Worm (Caenorhabditis elegans) whole organism, L2 larva: ENCODE results near the gene fat-7.

ENCODE experiments used
- C34F6.9 ChIP-seq: fragments of 150-350 bp; optimal IDR thresholded peaks from 2 replicates; lab custom pipeline; 2014; ENCODE audit warnings: missing biosample characterization, missing genetic modification characterization
- F13H6.1 ChIP-seq: sonication (generic microtip); optimal IDR thresholded peaks from 2 replicates; lab custom pipeline; 2016; ENCODE audit warnings: missing genetic modification characterization, missing compliant biosample characterization
- R02D3.7 ChIP-seq: fragments of 150-350 bp; optimal IDR thresholded peaks from 2 replicates; lab custom pipeline; 2014; ENCODE audit warnings: missing biosample characterization, missing genetic modification characterization
- ZK546.5 ChIP-seq: sonication (generic microtip); optimal IDR thresholded peaks from 2 replicates; lab custom pipeline; 2017; ENCODE audit warnings: missing biosample characterization, missing genetic modification characterization
- alr-1 ChIP-seq: fragments of 150-350 bp; optimal IDR thresholded peaks from 2 replicates; lab custom pipeline; 2014; ENCODE audit warnings: missing biosample characterization, missing genetic modification characterization
- ama-1 ChIP-seq: fragments of 150-350 bp; optimal IDR thresholded peaks from 2 replicates; lab custom pipeline; 2018; ENCODE audit warnings: inconsistent platforms
- blmp-1 ChIP-seq: sonication (generic microtip); optimal IDR thresholded peaks from 2 replicates; lab custom pipeline; 2017; ENCODE audit warnings: missing genetic modification characterization, mild to moderate bottlenecking, missing compliant biosample characterization, antibody characterized with exemption, moderate library complexity; ENCODE audit not compliant: insufficient read depth
- ceh-16 ChIP-seq: fragments of 150-350 bp; optimal IDR thresholded peaks from 2 replicates; lab custom pipeline; 2014; ENCODE audit warnings: missing biosample characterization, missing genetic modification characterization
- ceh-82 ChIP-seq: fragments of 150-350 bp; optimal IDR thresholded peaks from 2 replicates; lab custom pipeline; 2014; ENCODE audit warnings: missing biosample characterization, missing genetic modification characterization
- crh-2 ChIP-seq: sonication (generic microtip); optimal IDR thresholded peaks from 2 replicates; lab custom pipeline; 2017; ENCODE audit warnings: missing biosample characterization, missing genetic modification characterization
- dmd-4 ChIP-seq: sonication (generic microtip); optimal IDR thresholded peaks from 2 replicates; lab custom pipeline; 2017; ENCODE audit warnings: missing biosample characterization, missing genetic modification characterization
- egl-27 ChIP-seq: sonication (generic microtip); optimal IDR thresholded peaks from 3 replicates; lab custom pipeline; 2017; ENCODE audit warnings: missing biosample characterization, missing genetic modification reagents, missing genetic modification characterization
- elt-3 ChIP-seq: sonication (generic microtip); optimal IDR thresholded peaks from 2 replicates; lab custom pipeline; 2017; ENCODE audit warnings: missing biosample characterization, missing genetic modification characterization
- fos-1 ChIP-seq: fragments of 150-350 bp; optimal IDR thresholded peaks from 2 replicates; lab custom pipeline; 2014; ENCODE audit warnings: missing biosample characterization, missing genetic modification characterization
- gmeb-1 ChIP-seq: fragments of 150-350 bp; optimal IDR thresholded peaks from 2 replicates; lab custom pipeline; 2014; ENCODE audit warnings: missing biosample characterization, missing genetic modification characterization
- lin-11 ChIP-seq: fragments of 150-350 bp; sonication (generic microtip); optimal IDR thresholded peaks from 2 replicates; lab custom pipeline; 2014; ENCODE audit warnings: missing biosample characterization, missing genetic modification characterization, inconsistent platforms, mixed read lengths
- lin-13 ChIP-seq: fragments of 150-350 bp; optimal IDR thresholded peaks from 2 replicates; lab custom pipeline; 2014; ENCODE audit warnings: missing biosample characterization, missing genetic modification reagents, missing genetic modification characterization
- lin-39 ChIP-seq: fragments of 150-350 bp; optimal IDR thresholded peaks from 2 replicates; lab custom pipeline; 2014; ENCODE audit warnings: missing biosample characterization, missing genetic modification reagents, missing genetic modification characterization
- lsy-2 ChIP-seq, 2 experiments: fragments of 150-350 bp in 1 of 2; sonication (generic microtip) in 1 of 2; optimal IDR thresholded peaks; 2 replicates each; lab custom pipeline; 2014 to 2017; ENCODE audit warnings: missing biosample characterization in 2 of 2, missing genetic modification characterization in 2 of 2
- mab-5 ChIP-seq: fragments of 150-350 bp; optimal IDR thresholded peaks from 2 replicates; lab custom pipeline; 2014; ENCODE audit warnings: missing biosample characterization, missing genetic modification characterization
- mbf-1 ChIP-seq: sonication (generic microtip); optimal IDR thresholded peaks from 2 replicates; lab custom pipeline; 2017; ENCODE audit warnings: missing biosample characterization, missing genetic modification characterization
- mdl-1 ChIP-seq, 2 experiments: fragments of 150-350 bp in 1 of 2; sonication (generic microtip) in 1 of 2; optimal IDR thresholded peaks; 2 replicates each; lab custom pipeline; 2017; ENCODE audit warnings: missing biosample characterization in 2 of 2, missing genetic modification characterization in 2 of 2
- nhr-10 ChIP-seq: sonication (generic microtip); optimal IDR thresholded peaks from 2 replicates; lab custom pipeline; 2017; ENCODE audit warnings: missing biosample characterization, missing genetic modification characterization
- nhr-11 ChIP-seq: fragments of 150-350 bp; optimal IDR thresholded peaks from 2 replicates; lab custom pipeline; 2014; ENCODE audit warnings: missing biosample characterization, missing genetic modification characterization
- nhr-12 ChIP-seq: fragments of 150-350 bp; optimal IDR thresholded peaks from 2 replicates; lab custom pipeline; 2014; ENCODE audit warnings: missing biosample characterization, missing genetic modification characterization
- nhr-129 ChIP-seq: fragments of 150-350 bp; optimal IDR thresholded peaks from 2 replicates; lab custom pipeline; 2014; ENCODE audit warnings: missing biosample characterization, missing genetic modification characterization
- nhr-21 ChIP-seq: fragments of 150-350 bp; optimal IDR thresholded peaks from 2 replicates; lab custom pipeline; 2014; ENCODE audit warnings: missing biosample characterization, missing genetic modification characterization
- nhr-23 ChIP-seq: fragments of 150-350 bp; optimal IDR thresholded peaks from 2 replicates; lab custom pipeline; 2014; ENCODE audit warnings: missing biosample characterization, missing genetic modification reagents, missing genetic modification characterization
- nhr-237 ChIP-seq: fragments of 150-350 bp; optimal IDR thresholded peaks from 2 replicates; lab custom pipeline; 2014; ENCODE audit warnings: missing biosample characterization, missing genetic modification characterization
- nhr-25 ChIP-seq: fragments of 150-350 bp; sonication (generic microtip); optimal IDR thresholded peaks from 3 replicates; lab custom pipeline; 2014; ENCODE audit warnings: missing biosample characterization, missing genetic modification characterization
- nhr-6 ChIP-seq: fragments of 150-350 bp; optimal IDR thresholded peaks from 2 replicates; lab custom pipeline; 2014; ENCODE audit warnings: missing biosample characterization, missing genetic modification characterization
- nhr-77 ChIP-seq: fragments of 150-350 bp; optimal IDR thresholded peaks from 2 replicates; lab custom pipeline; 2014; ENCODE audit warnings: missing biosample characterization, missing genetic modification characterization
- peb-1 ChIP-seq: fragments of 150-350 bp; optimal IDR thresholded peaks from 2 replicates; lab custom pipeline; 2014; ENCODE audit warnings: missing biosample characterization, missing genetic modification characterization
- skn-1 ChIP-seq: sonication (generic microtip); optimal IDR thresholded peaks from 2 replicates; lab custom pipeline; 2017; ENCODE audit warnings: missing biosample characterization, missing genetic modification characterization
- sma-3 ChIP-seq: sonication (generic microtip); optimal IDR thresholded peaks from 2 replicates; lab custom pipeline; 2016; ENCODE audit warnings: missing genetic modification reagents, missing genetic modification characterization, missing compliant biosample characterization
- sma-9 ChIP-seq, 2 experiments: fragments of 150-350 bp in 1 of 2; sonication (generic microtip) in 1 of 2; optimal IDR thresholded peaks; 2 replicates each; lab custom pipeline; 2014 to 2016; ENCODE audit warnings: missing genetic modification characterization in 2 of 2, mild to moderate bottlenecking in 1 of 2, missing biosample characterization in 1 of 2, missing compliant biosample characterization in 1 of 2, missing genetic modification reagents in 1 of 2, moderate library complexity in 1 of 2
- snpc-4 ChIP-seq: fragments of 150-350 bp; optimal IDR thresholded peaks from 2 replicates; lab custom pipeline; 2014; ENCODE audit warnings: missing biosample characterization, missing genetic modification characterization
- unc-39 ChIP-seq: fragments of 150-350 bp; optimal IDR thresholded peaks from 2 replicates; lab custom pipeline; 2014; ENCODE audit warnings: missing biosample characterization, missing genetic modification characterization
- unc-55 ChIP-seq: fragments of 150-350 bp; sonication (generic microtip); optimal IDR thresholded peaks from 3 replicates; lab custom pipeline; 2014; ENCODE audit warnings: missing biosample characterization, missing genetic modification reagents, missing genetic modification characterization
- ztf-1 ChIP-seq: fragments of 200-800 bp; sonication (Bioruptor generic); conservative IDR thresholded peaks from 2 replicates; pipeline ENCODE4 v1.3.6; 2022; ENCODE audit warnings: missing genetic modification characterization, missing compliant biosample characterization
- ztf-11 ChIP-seq: sonication (generic microtip); optimal IDR thresholded peaks from 2 replicates; lab custom pipeline; 2017; ENCODE audit warnings: missing biosample characterization, missing genetic modification characterization
- ztf-4 ChIP-seq: fragments of 150-350 bp; optimal IDR thresholded peaks from 2 replicates; lab custom pipeline; 2014; ENCODE audit warnings: missing biosample characterization, missing genetic modification characterization

The fat-7 gene

ce11 chrV:7186599-7186998 is 33.7 kb upstream of the fat-7 start:
- TF ChIP-seq fos-1 (tag; lab: Kevin White, UChicago): peak; percentile 81
- no peak for TF ChIP-seq nhr-25 (tag; lab: Kevin White, UChicago)
- no peak for TF ChIP-seq lsy-2 (tag; optimal IDR thresholded peaks at IDR 0.05; lab: Kevin White, UChicago)
- no peak for TF ChIP-seq nhr-6
- no peak for TF ChIP-seq alr-1 (tag; lab: Kevin White, UChicago)
- no peak for TF ChIP-seq nhr-10 (tag; lab: Kevin White, UChicago)
- no peak for TF ChIP-seq ceh-16 (tag; lab: Kevin White, UChicago)
- TF ChIP-seq R02D3.7 (tag; lab: Kevin White, UChicago): no peak
- no peak for TF ChIP-seq unc-55 (GFP tag; lab: Kevin White, UChicago)
- no peak for TF ChIP-seq ceh-82
- no peak for TF ChIP-seq mab-5 (tag; lab: Kevin White, UChicago)
- no peak for TF ChIP-seq ztf-11
- no peak for TF ChIP-seq C34F6.9
- TF ChIP-seq sma-9 (GFP tag; optimal IDR thresholded peaks at IDR 0.05; lab: Kevin White, UChicago): peak; percentile 10
- TF ChIP-seq sma-9 (tag; optimal IDR thresholded peaks at IDR 0.05; lab: Kevin White, UChicago): no peak
- no peak for TF ChIP-seq elt-3
- TF ChIP-seq lin-11: no peak
- TF ChIP-seq nhr-129 (tag; lab: Kevin White, UChicago): no peak
- no peak for TF ChIP-seq ama-1 (lab: Kevin White, UChicago)
- no peak for TF ChIP-seq nhr-23 (tag; lab: Kevin White, UChicago)
- peak; percentile 43 for TF ChIP-seq gmeb-1 (tag; lab: Kevin White, UChicago)
- no peak for TF ChIP-seq sma-3 (GFP tag; lab: Kevin White, UChicago)
- no peak for TF ChIP-seq snpc-4 (tag; lab: Kevin White, UChicago)
- no peak for TF ChIP-seq mdl-1 (tag; optimal IDR thresholded peaks at IDR 0.05; lab: Kevin White, UChicago)
- TF ChIP-seq nhr-21 (tag; lab: Kevin White, UChicago): no peak
- no peak for TF ChIP-seq blmp-1

- no peak for TF ChIP-seq nhr-11 (tag; lab: Kevin White, UChicago)
- no peak for TF ChIP-seq F13H6.1 (tag; lab: Kevin White, UChicago)
- no peak for TF ChIP-seq elt-3
- no peak for TF ChIP-seq sma-3 (GFP tag; lab: Kevin White, UChicago)
- no peak for TF ChIP-seq crh-2 (tag; lab: Kevin White, UChicago)
- TF ChIP-seq nhr-10 (tag; lab: Kevin White, UChicago): no peak
- TF ChIP-seq ceh-16 (tag; lab: Kevin White, UChicago): no peak
- no peak for TF ChIP-seq dmd-4
- no peak for TF ChIP-seq ztf-4 (tag; lab: Kevin White, UChicago)
- TF ChIP-seq, all 48 proteins: peak for 0
These were observed 31.6 kb upstream of the fat-7 start, which contains the start of gene pitr-5 for ce11 chrV:7184549-7184948. Gene pitr-5, plus strand, starts transcription at chrV:7184849.

- no peak for TF ChIP-seq nhr-6
- no peak for TF ChIP-seq nhr-77
- TF ChIP-seq dmd-4: no peak
- no peak for TF ChIP-seq mbf-1 (tag; lab: Kevin White, UChicago)
- TF ChIP-seq R02D3.7 (tag; lab: Kevin White, UChicago): no peak
- TF ChIP-seq nhr-129 (tag; lab: Kevin White, UChicago): no peak
- no peak for TF ChIP-seq egl-27
- no peak for TF ChIP-seq elt-3
- no peak for TF ChIP-seq nhr-12 (tag; lab: Kevin White, UChicago)
- no peak for TF ChIP-seq F13H6.1 (tag; lab: Kevin White, UChicago)
- TF ChIP-seq nhr-10 (tag; lab: Kevin White, UChicago): no peak
- TF ChIP-seq lin-39 (tag; lab: Kevin White, UChicago): no peak
- TF ChIP-seq crh-2 (tag; lab: Kevin White, UChicago): no peak
- TF ChIP-seq lsy-2 (tag; optimal IDR thresholded peaks at IDR 0.05; lab: Kevin White, UChicago): peak in 1 of 2 experiments; percentile 25
- TF ChIP-seq mdl-1 (tag; optimal IDR thresholded peaks at IDR 0.05; lab: Kevin White, UChicago): no peak
- TF ChIP-seq lin-13 (GFP tag; lab: Kevin White, UChicago): no peak
- TF ChIP-seq sma-3 (GFP tag; lab: Kevin White, UChicago): no peak
- peak; percentile 28 for TF ChIP-seq C34F6.9
- peak; percentile 36 for TF ChIP-seq unc-55 (GFP tag; lab: Kevin White, UChicago)
These were observed 25.9 kb upstream of the fat-7 start, which contains the start of gene cpsf-2 for ce11 chrV:7178843-7179242. Gene cpsf-2, plus strand, starts transcription at chrV:7179172.

ce11 chrV:7175201-7175600 is 22.3 kb upstream of the fat-7 start, which contains the start of gene lgc-39:
Gene lgc-39, plus strand, starts transcription at chrV:7175501.
- no peak for TF ChIP-seq skn-1 (tag; lab: Kevin White, UChicago)
- no peak for TF ChIP-seq ztf-4 (tag; lab: Kevin White, UChicago)
- TF ChIP-seq sma-3 (GFP tag; lab: Kevin White, UChicago): no peak
- TF ChIP-seq sma-9 (GFP tag; optimal IDR thresholded peaks at IDR 0.05; lab: Kevin White, UChicago): no peak
- TF ChIP-seq sma-9 (tag; optimal IDR thresholded peaks at IDR 0.05; lab: Kevin White, UChicago): no peak
- TF ChIP-seq elt-3: no peak
- TF ChIP-seq nhr-21 (tag; lab: Kevin White, UChicago): no peak
- no peak for TF ChIP-seq peb-1 (tag; lab: Kevin White, UChicago)
- no peak for TF ChIP-seq ama-1 (lab: Kevin White, UChicago)
- TF ChIP-seq unc-39 (tag; lab: Kevin White, UChicago): no peak
- TF ChIP-seq F13H6.1 (tag; lab: Kevin White, UChicago): no peak
- TF ChIP-seq mab-5 (tag; lab: Kevin White, UChicago): no peak
- TF ChIP-seq dmd-4: no peak
- TF ChIP-seq ztf-1 (GFP tag; lab: Robert Waterston, UW): no peak
- TF ChIP-seq fos-1 (tag; lab: Kevin White, UChicago): no peak
- no peak for TF ChIP-seq nhr-237
- no peak for TF ChIP-seq mbf-1 (tag; lab: Kevin White, UChicago)
- TF ChIP-seq ZK546.5 (tag; lab: Kevin White, UChicago): no peak
- TF ChIP-seq lin-11: no peak
- no peak for TF ChIP-seq nhr-6
- no peak for TF ChIP-seq ceh-16 (tag; lab: Kevin White, UChicago)
